Fruit fly (Drosophila melanogaster): ENCODE measurements around the gene danr.

Gene danr

dm6 chr3R:25184540-25184939 is 46.7 kb downstream of the danr start (continued):
- TF ChIP-seq CG2129 (GFP tag; IDR thresholded peaks at IDR 0.05; ENCODE audit: partially characterized antibody) (no peak), slou (GFP tag; optimal IDR thresholded peaks at IDR 0.05) (no peak), Dfd (GFP tag; optimal IDR thresholded peaks at IDR 0.05) (peak in 1 of 2 experiments; percentile 22), Doc3 (GFP tag; IDR thresholded peaks at IDR 0.05; ENCODE audit: partially characterized antibody) (no peak), CG8765 (GFP tag; IDR thresholded peaks at IDR 0.05) (peak; percentile 55; the same call in 1 of the 2 replicates), CG33557 (GFP tag; optimal IDR thresholded peaks at IDR 0.05) (no peak), cas (GFP tag; IDR thresholded peaks at IDR 0.05) (no peak), Deaf1 (tag; optimal IDR thresholded peaks at IDR 0.05) (peak; percentile 61), CG4730 (GFP tag; IDR thresholded peaks at IDR 0.05) (no peak), fu2 (GFP tag; optimal IDR thresholded peaks at IDR 0.05) (no peak), CG1832 (GFP tag; optimal IDR thresholded peaks at IDR 0.05) (peak; percentile 66), CG32772 (GFP tag; IDR thresholded peaks at IDR 0.05) (no peak), Eip74EF (GFP tag; optimal IDR thresholded peaks at IDR 0.05) (no peak), corto (GFP tag; optimal IDR thresholded peaks at IDR 0.05) (no peak), slp2 (GFP tag; optimal IDR thresholded peaks at IDR 0.05) (no peak), wdn (GFP tag; IDR thresholded peaks at IDR 0.05) (no peak), CG12942 (GFP tag; optimal IDR thresholded peaks at IDR 0.05) (no peak), CG14050 (GFP tag; IDR thresholded peaks at IDR 0.05) (no peak), org-1 (GFP tag; optimal IDR thresholded peaks at IDR 0.05) (no peak), Opbp (GFP tag; IDR thresholded peaks at IDR 0.05; ENCODE audit: partially characterized antibody) (no peak), nerfin-2 (GFP tag; IDR thresholded peaks at IDR 0.05; ENCODE audit: partially characterized antibody) (no peak), CG32532 (GFP tag; IDR thresholded peaks at IDR 0.05) (no peak), CG17912 (GFP tag; optimal IDR thresholded peaks at IDR 0.05) (no peak), cwo (GFP tag; optimal IDR thresholded peaks at IDR 0.05) (no peak), sob (GFP tag; IDR thresholded peaks at IDR 0.05) (no peak), Trl (optimal IDR thresholded peaks at IDR 0.05) (peak; percentile 61), Trl (GFP tag; optimal IDR thresholded peaks at IDR 0.05) (no peak), bowl (GFP tag; IDR thresholded peaks at IDR 0.05) (no peak), CG14860 (GFP tag; IDR thresholded peaks at IDR 0.05; ENCODE audit: partially characterized antibody) (no peak), CG15011 (GFP tag; optimal IDR thresholded peaks at IDR 0.05) (no peak), chinmo (GFP tag; IDR thresholded peaks at IDR 0.05; ENCODE audit: partially characterized antibody) (0 out of 4 replicates have a peak, but pooled peaks have one; percentile 11), Hsf (GFP tag; optimal IDR thresholded peaks at IDR 0.05) (no peak), CG7745 (tag; optimal IDR thresholded peaks at IDR 0.05) (no peak), CG6791 (GFP tag; IDR thresholded peaks at IDR 0.05; ENCODE audit: partially characterized antibody) (0 out of 3 replicates have a peak, but pooled peaks have one; percentile 11), crol (GFP tag; IDR thresholded peaks at IDR 0.05) (no peak), grau (tag; optimal IDR thresholded peaks at IDR 0.05) (no peak), HmgZ (tag; optimal IDR thresholded peaks at IDR 0.05) (no peak), Myb (GFP tag; optimal IDR thresholded peaks at IDR 0.05) (no peak), CG13287 (GFP tag; IDR thresholded peaks at IDR 0.05; ENCODE audit: partially characterized antibody) (no peak), Spps (tag; optimal IDR thresholded peaks at IDR 0.05) (no peak), CG8478 (optimal IDR thresholded peaks at IDR 0.05) (peak; percentile 43), D (optimal IDR thresholded peaks at IDR 0.05) (peak; percentile 66), D (GFP tag; optimal IDR thresholded peaks at IDR 0.05) (no peak), Sin3A (optimal IDR thresholded peaks at IDR 0.05) (no peak)
